Worm (Caenorhabditis elegans) whole organism, L4/young adult: Measurements from ENCODE around the gene cank-26.

Experiments
- W03F9.2 ChIP-seq: fragments of 150-350 bp; optimal IDR thresholded peaks from 2 replicates; lab custom pipeline; 2014; ENCODE audit warnings: missing biosample characterization, missing genetic modification characterization
- dao-5 ChIP-seq: sonication (generic microtip); optimal IDR thresholded peaks from 2 replicates; lab custom pipeline; 2016; ENCODE audit warnings: missing genotype, missing genetic modification characterization, moderate library complexity, missing compliant biosample characterization
- him-1 ChIP-seq: sonication (generic microtip); optimal IDR thresholded peaks from 2 replicates; lab custom pipeline; 2016; ENCODE audit warnings: missing genotype, missing genetic modification reagents, missing genetic modification characterization, missing compliant biosample characterization

The cank-26 gene

DNA sequence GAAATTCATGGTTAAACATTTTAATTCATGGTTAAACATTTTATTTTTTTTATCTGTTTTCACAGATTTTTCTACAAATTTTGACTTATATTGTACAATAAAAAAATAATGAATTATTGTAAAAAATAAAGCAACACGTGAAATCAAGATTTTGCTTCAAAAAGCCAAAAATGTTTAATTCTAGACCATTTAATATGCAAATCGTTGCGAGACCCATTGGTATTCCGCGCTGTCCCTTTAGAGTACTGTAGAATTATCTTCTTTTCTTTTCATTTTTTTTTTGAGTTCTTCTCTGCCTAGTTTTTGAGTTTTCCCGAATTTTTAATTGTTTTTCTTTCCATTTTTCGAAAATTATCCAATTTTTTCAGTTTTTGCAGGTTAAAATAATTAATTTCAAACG lies 40.8 kb downstream of the cank-26 start, which contains the start of gene Y14H12B.1:
Y14H12B.1 (plus strand) TSS at position 363 of the 400 bp plus-strand sequence.
- no peak for TF ChIP-seq him-1 (tag; lab: Kevin White, UChicago)
- no peak for TF ChIP-seq W03F9.2 (tag; lab: Kevin White, UChicago)
- TF ChIP-seq dao-5 (tag; lab: Kevin White, UChicago): no peak

DNA sequence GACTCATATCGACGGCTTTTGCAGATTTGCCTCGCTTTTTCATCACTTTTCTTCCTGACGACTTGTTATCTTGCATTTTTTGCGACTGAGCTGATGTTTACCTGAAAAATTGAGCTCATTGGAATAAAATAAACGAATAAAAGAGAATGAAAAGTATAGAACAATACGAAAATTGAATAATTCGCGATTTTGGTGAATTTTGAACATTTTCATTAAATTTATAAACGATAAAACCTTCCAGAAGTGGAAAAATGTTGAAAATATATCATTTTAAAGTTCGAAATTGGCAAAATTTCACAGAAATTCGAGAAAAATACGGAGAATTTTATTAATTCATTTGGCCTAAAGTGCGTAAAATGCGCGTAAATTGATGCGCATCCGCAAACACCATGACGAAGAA lies 41.2 kb downstream of the cank-26 start, which contains the start of gene Y14H12B.2:
Y14H12B.2 (minus strand) TSS at position 101 of the 400 bp plus-strand sequence.
- no peak for TF ChIP-seq him-1 (tag; lab: Kevin White, UChicago)
- TF ChIP-seq dao-5 (tag; lab: Kevin White, UChicago): no peak
- TF ChIP-seq W03F9.2 (tag; lab: Kevin White, UChicago): no peak

DNA sequence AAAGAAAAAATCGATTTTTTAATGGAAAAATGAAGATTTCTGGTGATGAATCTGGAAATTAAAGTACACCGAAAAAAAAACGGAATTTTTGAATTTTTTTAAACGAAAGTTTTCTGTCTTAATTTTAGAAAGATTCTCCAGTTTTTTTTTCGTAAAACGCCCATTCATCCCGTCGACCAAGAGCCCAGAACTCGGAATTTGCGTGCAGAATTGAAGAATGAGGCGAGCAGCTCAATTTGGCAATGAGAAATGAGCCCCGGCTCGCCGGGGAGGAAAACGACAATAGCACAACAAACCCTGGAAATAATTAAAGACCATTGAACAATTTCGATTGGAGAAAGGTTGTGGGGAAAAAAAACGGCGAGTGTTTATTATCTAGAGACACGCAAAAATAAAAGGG lies 43.0 kb downstream of the cank-26 start:
- no peak for TF ChIP-seq W03F9.2 (tag; lab: Kevin White, UChicago)
- no peak for TF ChIP-seq him-1 (tag; lab: Kevin White, UChicago)
- no peak for TF ChIP-seq dao-5 (tag; lab: Kevin White, UChicago)

DNA sequence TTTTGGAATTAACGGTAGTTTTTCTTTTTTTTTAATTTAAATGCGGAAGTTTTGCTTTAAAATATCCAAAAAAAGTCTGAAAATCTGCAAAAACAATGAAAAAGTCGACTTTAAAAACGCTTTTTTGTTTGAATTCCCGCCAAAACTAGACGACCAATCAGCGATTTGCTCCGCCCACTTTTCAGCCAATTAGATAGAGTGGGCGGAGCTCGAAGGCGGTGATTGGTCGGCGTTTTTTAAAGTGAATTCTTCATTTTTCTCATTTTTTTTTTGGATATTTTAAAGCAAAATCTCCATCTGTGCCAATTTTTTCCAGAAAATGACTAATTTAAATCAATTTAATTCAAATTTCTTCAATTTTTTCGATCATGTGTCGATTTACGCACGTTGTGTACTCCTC lies 43.6 kb downstream of the cank-26 start:
- TF ChIP-seq W03F9.2 (tag; lab: Kevin White, UChicago) (no peak), him-1 (tag; lab: Kevin White, UChicago) (no peak), dao-5 (tag; lab: Kevin White, UChicago) (no peak)

DNA sequence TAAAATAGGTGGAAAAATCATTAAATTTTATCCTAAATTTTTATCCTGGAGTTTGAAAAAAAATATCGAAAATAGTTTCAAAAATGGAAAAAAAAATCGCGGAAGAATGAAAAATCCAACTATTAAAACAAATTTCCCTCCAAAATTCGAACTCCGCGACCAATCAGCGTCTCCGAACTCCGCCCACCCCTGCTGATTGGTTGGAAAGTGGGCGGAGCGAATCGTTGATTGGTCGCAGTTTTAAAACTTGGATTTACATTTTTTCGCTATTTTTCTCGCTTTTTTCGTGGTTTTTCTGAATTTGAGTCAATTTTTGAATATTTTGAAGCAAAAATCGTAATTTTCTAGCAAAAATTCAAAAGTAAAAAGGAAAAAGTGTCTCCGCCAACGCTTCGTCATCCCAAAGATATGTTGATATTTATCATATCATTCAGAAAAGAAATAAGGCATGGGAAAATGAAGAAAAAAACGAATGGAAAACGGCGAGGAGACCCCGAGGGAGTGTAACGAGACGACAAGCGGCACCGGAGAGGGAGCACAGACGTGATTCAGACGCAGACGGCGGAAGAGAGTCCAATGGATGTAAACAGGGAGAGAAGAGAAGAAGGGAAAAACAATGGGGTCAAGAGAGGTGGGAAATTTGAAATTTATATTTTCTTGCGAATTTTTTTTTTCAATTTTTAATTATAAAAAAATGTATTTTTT lies 44.2 kb downstream of the cank-26 start:
- TF ChIP-seq him-1 (tag; lab: Kevin White, UChicago): no peak
- no peak for TF ChIP-seq dao-5 (tag; lab: Kevin White, UChicago)
- peak; percentile 72 for TF ChIP-seq W03F9.2 (tag; lab: Kevin White, UChicago)

DNA sequence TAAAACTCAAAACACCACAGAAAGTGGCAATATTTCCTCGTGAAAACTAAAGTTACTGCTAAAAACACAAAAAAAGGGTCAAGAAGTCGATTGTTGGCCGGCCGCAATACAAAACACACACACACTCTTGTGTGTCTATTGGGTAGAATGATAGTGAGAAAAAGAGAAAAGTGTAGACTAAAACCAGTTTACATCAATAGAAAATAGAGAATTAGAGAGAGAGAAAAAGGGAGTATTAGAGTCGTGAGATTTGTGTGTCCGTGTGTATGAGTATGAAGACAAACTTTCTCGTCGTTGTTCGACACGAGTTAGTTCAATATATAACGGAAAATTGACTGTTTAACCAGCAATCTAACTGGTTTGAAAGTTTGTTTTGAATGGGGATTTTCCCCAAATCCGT lies 45.4 kb downstream of the cank-26 start:
- TF ChIP-seq W03F9.2 (tag; lab: Kevin White, UChicago) (no peak), him-1 (tag; lab: Kevin White, UChicago) (no peak), dao-5 (tag; lab: Kevin White, UChicago) (no peak)

DNA sequence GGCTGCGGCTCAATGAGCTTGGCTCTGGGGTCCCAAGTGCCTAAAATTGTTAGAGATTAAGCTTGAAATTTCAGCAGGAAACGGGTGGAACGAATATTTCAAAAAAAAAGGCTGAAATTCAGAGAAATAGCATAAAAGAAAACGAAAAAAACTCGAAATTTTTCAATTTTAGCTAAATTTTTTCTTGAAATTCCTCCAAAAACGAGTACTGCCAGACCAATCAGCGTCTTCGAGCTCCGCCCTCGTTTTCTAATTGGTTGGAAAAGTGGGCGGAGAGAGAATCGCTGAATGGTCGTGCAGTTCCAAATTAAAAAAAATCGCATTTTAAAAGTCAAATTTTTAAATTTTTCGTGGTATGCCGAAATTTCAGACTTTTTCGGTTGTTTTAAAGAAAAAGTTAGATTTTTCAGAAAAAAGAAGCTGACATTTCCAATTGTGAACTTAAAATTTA lies 46.9 kb downstream of the cank-26 start, which contains the start of gene plpp-1.1:
plpp-1.1 (minus strand) TSS at position 51 of the 451 bp plus-strand sequence.
- TF ChIP-seq him-1 (tag; lab: Kevin White, UChicago): no peak
- no peak for TF ChIP-seq dao-5 (tag; lab: Kevin White, UChicago)
- no peak for TF ChIP-seq W03F9.2 (tag; lab: Kevin White, UChicago)
